Worm (Caenorhabditis elegans): Measurements from ENCODE around the gene nhr-214.

DNA sequence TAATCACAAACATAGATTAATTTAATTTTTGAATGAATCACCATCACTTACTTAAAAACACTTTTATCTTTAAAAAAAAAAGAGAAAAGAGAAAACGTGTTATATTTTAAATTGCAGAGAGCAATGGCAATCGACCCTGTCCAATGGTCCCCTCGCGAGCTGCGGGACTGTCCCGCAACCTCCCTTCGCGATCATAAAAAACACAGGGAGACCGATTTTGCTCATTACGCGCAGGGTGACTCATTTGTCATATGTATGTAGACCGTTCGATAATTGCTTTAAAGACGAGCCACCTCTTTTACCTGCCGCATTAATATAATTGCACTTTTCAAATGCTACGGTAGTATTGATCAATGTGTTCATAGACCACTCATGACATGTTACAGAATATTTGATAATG lies 28.2 kb upstream of the nhr-214 start:
- no peak for TF ChIP-seq odd-2 (tag; optimal IDR thresholded peaks at IDR 0.05)
- no peak for TF ChIP-seq madf-2 (tag; optimal IDR thresholded peaks at IDR 0.05)
- no peak for TF ChIP-seq hlh-13 (GFP tag; optimal IDR thresholded peaks at IDR 0.05)
- no peak for TF ChIP-seq ama-1 (optimal IDR thresholded peaks at IDR 0.05)
- no peak for TF ChIP-seq ahr-1 (tag; optimal IDR thresholded peaks at IDR 0.05)
- no peak for TF ChIP-seq sox-4 (tag; optimal IDR thresholded peaks at IDR 0.05)
- TF ChIP-seq pros-1 (tag; optimal IDR thresholded peaks at IDR 0.05), result no peak
- TF ChIP-seq pax-1 (tag; optimal IDR thresholded peaks at IDR 0.05), result no peak
- TF ChIP-seq zip-5 (tag; optimal IDR thresholded peaks at IDR 0.05), result no peak
- TF ChIP-seq pha-4 (tag; optimal IDR thresholded peaks at IDR 0.05), result no peak
- no peak for TF ChIP-seq nfya-1 (tag; optimal IDR thresholded peaks at IDR 0.05)
- TF ChIP-seq ceh-22 (tag; optimal IDR thresholded peaks at IDR 0.05), result no peak
- TF ChIP-seq pqm-1 (tag; optimal IDR thresholded peaks at IDR 0.05), result no peak
- no peak for TF ChIP-seq pha-2 (tag; optimal IDR thresholded peaks at IDR 0.05)
